Worm (Caenorhabditis elegans): ENCODE measurements around the gene srh-70.

DNA sequence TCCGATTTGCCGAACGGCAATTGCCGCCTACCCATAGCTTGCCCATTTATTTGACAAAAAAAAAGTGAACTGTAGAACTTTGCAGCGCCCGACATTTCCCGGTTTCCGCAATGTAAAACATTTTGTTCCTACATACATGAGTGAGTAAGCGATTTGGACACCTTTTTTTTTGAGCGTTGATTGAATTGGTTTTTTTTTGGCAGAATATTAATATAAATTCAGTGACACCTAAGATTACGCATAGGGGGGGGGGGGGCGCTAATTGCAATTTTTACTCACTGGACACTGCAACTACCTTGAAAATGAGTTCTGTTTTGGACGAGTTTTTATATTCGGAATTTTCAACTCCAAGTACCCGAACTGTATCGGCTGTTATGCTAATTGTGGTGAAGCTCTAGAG lies 6.9 kb upstream of the srh-70 start, which contains the start of gene srx-118:
- TF ChIP-seq him-1 (tag; optimal IDR thresholded peaks at IDR 0.05), result no peak
- TF ChIP-seq W03F9.2 (tag; optimal IDR thresholded peaks at IDR 0.05), result no peak
- no peak for TF ChIP-seq dao-5 (tag; optimal IDR thresholded peaks at IDR 0.05)
